Worm (Caenorhabditis elegans) whole organism, young adult: Measurements from ENCODE around the gene T28B11.1.

ENCODE experiments used
- B0035.1 ChIP-seq: sonication (generic microtip); optimal IDR thresholded peaks from 2 replicates; lab custom pipeline; 2016; ENCODE audit warnings: missing genetic modification characterization, mild to moderate bottlenecking, missing compliant biosample characterization, missing genotype, missing genetic modification reagents
- D2030.7 ChIP-seq: fragments of 200-800 bp; sonication (Bioruptor generic); IDR thresholded peaks from 2 replicates; pipeline ENCODE4 v1.3.6; 2022; ENCODE audit warnings: missing genetic modification reagents, missing genetic modification characterization, missing compliant biosample characterization
- F10E7.11 ChIP-seq: sonication (generic microtip); optimal IDR thresholded peaks from 2 replicates; lab custom pipeline; 2017; ENCODE audit warnings: mild to moderate bottlenecking, missing genetic modification characterization, moderate library complexity, missing compliant biosample characterization
- F22D6.2 ChIP-seq: sonication (generic microtip); optimal IDR thresholded peaks from 2 replicates; lab custom pipeline; 2016; ENCODE audit warnings: mild to moderate bottlenecking, missing genetic modification characterization, missing compliant biosample characterization
- F39B2.1 ChIP-seq: fragments of 200-800 bp; sonication (Bioruptor generic); IDR thresholded peaks from 2 replicates; pipeline ENCODE4 v1.3.6; 2022; ENCODE audit warnings: missing genetic modification reagents, missing genetic modification characterization, missing compliant biosample characterization
- F49E8.2 ChIP-seq: sonication (generic microtip); optimal IDR thresholded peaks from 3 replicates; lab custom pipeline; 2017; ENCODE audit warnings: missing genetic modification characterization, mild to moderate bottlenecking, missing compliant biosample characterization, antibody characterized with exemption, moderate library complexity; ENCODE audit not compliant: insufficient read depth
- F55B11.4 ChIP-seq: sonication (generic microtip); optimal IDR thresholded peaks from 2 replicates; lab custom pipeline; 2016; ENCODE audit warnings: missing compliant biosample characterization, missing genetic modification characterization, borderline replicate concordance; ENCODE audit not compliant: insufficient read depth
- F57C9.4 ChIP-seq: sonication (generic microtip); optimal IDR thresholded peaks from 2 replicates; lab custom pipeline; 2017; ENCODE audit warnings: mild to moderate bottlenecking, missing genetic modification characterization, missing compliant biosample characterization
- K12H6.12 ChIP-seq: fragments of 200-800 bp; sonication (Bioruptor generic); optimal IDR thresholded peaks from 2 replicates; lab custom pipeline; 2018; ENCODE audit warnings: mild to moderate bottlenecking, missing genetic modification characterization, missing compliant biosample characterization
- Y79H2A.3 ChIP-seq: fragments of 200-800 bp; sonication (Bioruptor generic); conservative IDR thresholded peaks from 2 replicates; pipeline ENCODE4 v1.3.6; 2022; ENCODE audit warnings: missing genetic modification reagents, missing genetic modification characterization, missing compliant biosample characterization
- Y95B8A.8 ChIP-seq: fragments of 200-800 bp; sonication (Bioruptor generic); IDR thresholded peaks from 2 replicates; pipeline ENCODE4 v1.3.6; 2022; ENCODE audit warnings: missing genetic modification reagents, missing genetic modification characterization, missing compliant biosample characterization
- aptf-3 ChIP-seq: fragments of 200-800 bp; sonication (Bioruptor generic); IDR thresholded peaks from 2 replicates; pipeline ENCODE4 v1.3.6; 2022; ENCODE audit warnings: missing genetic modification characterization, missing compliant biosample characterization
- atf-7 ChIP-seq: sonication (generic microtip); optimal IDR thresholded peaks from 2 replicates; lab custom pipeline; 2017; ENCODE audit warnings: mild to moderate bottlenecking, missing genetic modification characterization, missing compliant biosample characterization
- attf-3 ChIP-seq: fragments of 200-800 bp; sonication (Bioruptor generic); conservative IDR thresholded peaks from 2 replicates; pipeline ENCODE4 v1.3.6; 2022; ENCODE audit warnings: missing genetic modification reagents, missing genetic modification characterization, missing compliant biosample characterization
- attf-6 ChIP-seq: fragments of 200-800 bp; sonication (Bioruptor generic); IDR thresholded peaks from 2 replicates; pipeline ENCODE4 v1.3.6; 2022; ENCODE audit warnings: missing genetic modification reagents, missing genetic modification characterization, missing compliant biosample characterization
- bed-2 ChIP-seq: fragments of 200-800 bp; sonication (Bioruptor generic); IDR thresholded peaks from 2 replicates; pipeline ENCODE4 v1.3.6; 2022; ENCODE audit warnings: missing genetic modification reagents, missing genetic modification characterization, missing compliant biosample characterization
- cebp-1 ChIP-seq, 2 experiments: fragments of 200-800 bp in 1 of 2; sonication (Bioruptor generic) in 1 of 2; sonication (generic microtip) in 1 of 2; IDR thresholded peaks in 1 of 2; optimal IDR thresholded peaks in 1 of 2; 2 replicates each; pipeline versions ENCODE4 v1.3.6 to Lab custom; 2017 to 2022; ENCODE audit warnings: missing compliant biosample characterization in 2 of 2, missing genetic modification characterization in 2 of 2, mild to moderate bottlenecking in 1 of 2, missing genetic modification reagents in 1 of 2, moderate library complexity in 1 of 2
- ceh-27 ChIP-seq: fragments of 200-800 bp; sonication (Bioruptor generic); optimal IDR thresholded peaks from 2 replicates; lab custom pipeline; 2018; ENCODE audit warnings: mild to moderate bottlenecking, missing genetic modification characterization, moderate library complexity, missing compliant biosample characterization
- ceh-79 ChIP-seq: sonication (generic microtip); optimal IDR thresholded peaks from 2 replicates; lab custom pipeline; 2017; ENCODE audit warnings: mild to moderate bottlenecking, missing genetic modification characterization, missing compliant biosample characterization
- chd-7 ChIP-seq: sonication (generic microtip); optimal IDR thresholded peaks from 2 replicates; lab custom pipeline; 2016; ENCODE audit warnings: mild to moderate bottlenecking, missing genetic modification characterization, moderate library complexity, missing compliant biosample characterization
- efl-1 ChIP-seq: fragments of 150-350 bp; optimal IDR thresholded peaks from 2 replicates; lab custom pipeline; 2014; ENCODE audit warnings: missing biosample characterization, missing genetic modification reagents, missing genetic modification characterization
- egl-44 ChIP-seq: fragments of 200-800 bp; sonication (Bioruptor generic); IDR thresholded peaks from 2 replicates; pipeline ENCODE4 v1.3.6; 2022; ENCODE audit warnings: missing genetic modification reagents, missing genetic modification characterization, missing compliant biosample characterization
- ets-4 ChIP-seq: fragments of 200-800 bp; sonication (Bioruptor generic); optimal IDR thresholded peaks from 2 replicates; lab custom pipeline; 2018; ENCODE audit warnings: mild to moderate bottlenecking, missing genetic modification characterization, missing compliant biosample characterization
- gei-17 ChIP-seq: fragments of 200-800 bp; sonication (Bioruptor generic); optimal IDR thresholded peaks from 2 replicates; lab custom pipeline; 2018; ENCODE audit warnings: mild to moderate bottlenecking, missing genetic modification characterization, missing compliant biosample characterization
- him-1 ChIP-seq: sonication (generic microtip); optimal IDR thresholded peaks from 2 replicates; lab custom pipeline; 2016; ENCODE audit warnings: missing genotype, missing genetic modification reagents, missing genetic modification characterization, missing compliant biosample characterization
- hlh-12 ChIP-seq: sonication (generic microtip); optimal IDR thresholded peaks from 2 replicates; lab custom pipeline; 2016; ENCODE audit warnings: missing genetic modification characterization, missing compliant biosample characterization
- hsf-1 ChIP-seq: fragments of 200-800 bp; sonication (Bioruptor generic); IDR thresholded peaks from 2 replicates; pipeline ENCODE4 v1.3.6; 2022; ENCODE audit warnings: missing genetic modification reagents, missing genetic modification characterization, missing compliant biosample characterization
- let-607 ChIP-seq, 2 experiments: fragments of 200-800 bp in 1 of 2; sonication (Bioruptor generic) in 1 of 2; sonication (generic microtip) in 1 of 2; optimal IDR thresholded peaks; 2 replicates each; lab custom pipeline; 2016 to 2018; ENCODE audit warnings: mild to moderate bottlenecking in 2 of 2, missing compliant biosample characterization in 2 of 2, missing genetic modification characterization in 2 of 2, moderate library complexity in 2 of 2, missing genotype in 1 of 2
- madf-3 ChIP-seq: fragments of 200-800 bp; sonication (Bioruptor generic); IDR thresholded peaks from 2 replicates; pipeline ENCODE4 v1.3.6; 2022; ENCODE audit warnings: missing genetic modification reagents, missing genetic modification characterization, missing compliant biosample characterization
- madf-6 ChIP-seq: fragments of 200-800 bp; sonication (Bioruptor generic); IDR thresholded peaks from 2 replicates; pipeline ENCODE4 v1.3.6; 2022; ENCODE audit warnings: missing genetic modification reagents, missing genetic modification characterization, missing compliant biosample characterization
- madf-8 ChIP-seq: fragments of 200-800 bp; sonication (Bioruptor generic); conservative IDR thresholded peaks from 2 replicates; pipeline ENCODE4 v1.3.6; 2022; ENCODE audit warnings: missing genetic modification reagents, missing genetic modification characterization, missing compliant biosample characterization
- mel-28 ChIP-seq: sonication (generic microtip); optimal IDR thresholded peaks from 2 replicates; lab custom pipeline; 2016; ENCODE audit warnings: borderline replicate concordance, mild to moderate bottlenecking, missing genetic modification characterization, missing compliant biosample characterization
- mxl-1 ChIP-seq: sonication (generic microtip); optimal IDR thresholded peaks from 2 replicates; lab custom pipeline; 2016; ENCODE audit warnings: missing genetic modification characterization, missing compliant biosample characterization
- nfya-1 ChIP-seq: sonication (generic microtip); optimal IDR thresholded peaks from 2 replicates; lab custom pipeline; 2017; ENCODE audit warnings: antibody characterized with exemption, missing compliant biosample characterization, missing genetic modification characterization, borderline replicate concordance; ENCODE audit not compliant: insufficient read depth
- nhr-80 ChIP-seq: sonication (generic microtip); optimal IDR thresholded peaks from 2 replicates; lab custom pipeline; 2016; ENCODE audit warnings: missing genetic modification characterization, missing compliant biosample characterization
- nhr-90 ChIP-seq: sonication (generic microtip); optimal IDR thresholded peaks from 2 replicates; lab custom pipeline; 2016; ENCODE audit warnings: missing genotype, mild to moderate bottlenecking, missing genetic modification characterization, missing compliant biosample characterization
- pha-4 ChIP-seq: fragments of 150-350 bp; sonication (generic microtip); optimal IDR thresholded peaks from 2 replicates; lab custom pipeline; 2014; ENCODE audit warnings: missing biosample characterization, missing genetic modification reagents, missing genetic modification characterization
- repo-1 ChIP-seq: sonication (generic microtip); optimal IDR thresholded peaks from 2 replicates; lab custom pipeline; 2017; ENCODE audit warnings: mild to moderate bottlenecking, missing genetic modification characterization, missing compliant biosample characterization
- snpc-1.3 ChIP-seq: sonication (generic microtip); optimal IDR thresholded peaks from 2 replicates; lab custom pipeline; 2017; ENCODE audit warnings: missing genetic modification characterization, mild to moderate bottlenecking, missing compliant biosample characterization, antibody characterized with exemption, moderate library complexity, missing genotype, missing genetic modification reagents; ENCODE audit not compliant: insufficient read depth
- sptf-2 ChIP-seq: fragments of 200-800 bp; sonication (Bioruptor generic); optimal IDR thresholded peaks from 2 replicates; lab custom pipeline; 2018; ENCODE audit warnings: mild to moderate bottlenecking, missing genetic modification characterization, missing compliant biosample characterization
- tbp1 ChIP-seq: fragments of 200-800 bp; sonication (Bioruptor generic); optimal IDR thresholded peaks from 2 replicates; lab custom pipeline; 2018; ENCODE audit warnings: mild to moderate bottlenecking, missing genetic modification characterization, missing compliant biosample characterization
- unc-62 ChIP-seq: fragments of 150-350 bp; optimal IDR thresholded peaks from 2 replicates; lab custom pipeline; 2014; ENCODE audit warnings: missing biosample characterization, missing genetic modification reagents, missing genetic modification characterization
- zfh-2 ChIP-seq: fragments of 200-800 bp; sonication (Bioruptor generic); conservative IDR thresholded peaks from 2 replicates; pipeline ENCODE4 v1.3.6; 2022; ENCODE audit warnings: missing genetic modification reagents, missing genetic modification characterization, missing compliant biosample characterization
- zim-3 ChIP-seq: sonication (generic microtip); optimal IDR thresholded peaks from 2 replicates; lab custom pipeline; 2017; ENCODE audit warnings: mild to moderate bottlenecking, missing genetic modification characterization, moderate library complexity, missing compliant biosample characterization
- ztf-22 ChIP-seq: fragments of 200-800 bp; sonication (Bioruptor generic); optimal IDR thresholded peaks from 2 replicates; lab custom pipeline; 2018; ENCODE audit warnings: mild to moderate bottlenecking, missing genetic modification characterization, moderate library complexity, missing compliant biosample characterization
- ztf-6 ChIP-seq: fragments of 200-800 bp; sonication (Bioruptor generic); IDR thresholded peaks from 2 replicates; pipeline ENCODE4 v1.3.6; 2022; ENCODE audit warnings: missing genetic modification reagents, missing genetic modification characterization, missing compliant biosample characterization

Gene T28B11.1

ce11 chrV:10695181-10695580 lies 37.0 kb downstream of the T28B11.1 start, which contains the start of gene C05A2.4:
TSS of gene C05A2.4 (plus strand) at chrV:10695481.
- TF ChIP-seq madf-6 (no peak), nhr-80 (no peak), efl-1 (GFP tag; lab: Kevin White, UChicago) (no peak), ztf-6 (GFP tag; lab: Robert Waterston, UW) (no peak), D2030.7 (no peak), atf-7 (no peak), gei-17 (GFP tag; lab: Kevin White, UChicago) (no peak), madf-3 (no peak), mxl-1 (tag; lab: Kevin White, UChicago) (no peak), F49E8.2 (tag; lab: Kevin White, UChicago) (no peak), tbp1 (GFP tag; lab: Kevin White, UChicago) (no peak), snpc-1.3 (no peak), attf-6 (GFP tag; lab: Robert Waterston, UW) (no peak), F57C9.4 (tag; lab: Kevin White, UChicago) (no peak), F55B11.4 (tag; lab: Kevin White, UChicago) (no peak)

- TF ChIP-seq let-607 (tag; optimal IDR thresholded peaks at IDR 0.05; lab: Kevin White, UChicago), result peak in 1 of 2 experiments; percentile 27
- TF ChIP-seq nfya-1 (tag; lab: Kevin White, UChicago), result no peak
- no peak for TF ChIP-seq F55B11.4 (tag; lab: Kevin White, UChicago)
- TF ChIP-seq madf-8 (GFP tag; lab: Robert Waterston, UW), result no peak
- no peak for TF ChIP-seq repo-1
- peak; percentile 30 for TF ChIP-seq ets-4 (GFP tag; lab: Kevin White, UChicago)
- no peak for TF ChIP-seq ceh-27
- no peak for TF ChIP-seq B0035.1 (tag; lab: Kevin White, UChicago)
- no peak for TF ChIP-seq egl-44 (GFP tag; lab: Robert Waterston, UW)
- no peak for TF ChIP-seq F22D6.2 (tag; lab: Kevin White, UChicago)
- TF ChIP-seq F10E7.11 (tag; lab: Kevin White, UChicago), result no peak
- TF ChIP-seq attf-3 (GFP tag; lab: Robert Waterston, UW), result no peak
- TF ChIP-seq him-1 (tag; lab: Kevin White, UChicago), result no peak
- peak; percentile 58 for TF ChIP-seq unc-62 (GFP tag; lab: Kevin White, UChicago)
- TF ChIP-seq Y79H2A.3 (GFP tag; lab: Robert Waterston, UW), result no peak
- TF ChIP-seq bed-2 (GFP tag; lab: Robert Waterston, UW), result no peak
- no peak for TF ChIP-seq nhr-90 (tag; lab: Kevin White, UChicago)
- TF ChIP-seq efl-1 (GFP tag; lab: Kevin White, UChicago), result no peak
- no peak for TF ChIP-seq F39B2.1
- TF ChIP-seq aptf-3 (GFP tag; lab: Robert Waterston, UW), result no peak
- TF ChIP-seq K12H6.12, result no peak
- TF ChIP-seq zfh-2 (GFP tag; lab: Robert Waterston, UW), result no peak
- no peak for TF ChIP-seq hsf-1 (GFP tag; lab: Robert Waterston, UW)
- TF ChIP-seq zim-3 (tag; lab: Kevin White, UChicago), result no peak
- TF ChIP-seq mxl-1 (tag; lab: Kevin White, UChicago), result no peak
- TF ChIP-seq Y95B8A.8, result no peak
- TF ChIP-seq cebp-1 (GFP tag; IDR thresholded peaks at IDR 0.05; lab: Robert Waterston, UW), result no peak
- peak; percentile 51 for TF ChIP-seq cebp-1 (tag; optimal IDR thresholded peaks at IDR 0.05; lab: Kevin White, UChicago)
- no peak for TF ChIP-seq ceh-79 (tag; lab: Kevin White, UChicago)
- no peak for TF ChIP-seq mel-28 (tag; lab: Kevin White, UChicago)
- TF ChIP-seq madf-3, result no peak
- no peak for TF ChIP-seq pha-4 (tag; lab: Kevin White, UChicago)
- TF ChIP-seq hlh-12 (tag; lab: Kevin White, UChicago), result no peak
- TF ChIP-seq sptf-2 (GFP tag; lab: Kevin White, UChicago), result no peak
- TF ChIP-seq atf-7, result peak; percentile 75
- no peak for TF ChIP-seq chd-7 (tag; lab: Kevin White, UChicago)
- peak; percentile 56 for TF ChIP-seq ztf-22 (GFP tag; lab: Kevin White, UChicago)
- no peak for TF ChIP-seq snpc-1.3
Observed at ce11 chrV:10693749-10694148, 38.5 kb downstream of the T28B11.1 start.
